Worm (Caenorhabditis elegans) whole organism, L1 larva: ENCODE results near the gene srz-90.

Source experiments
- aha-1 ChIP-seq: fragments of 150-350 bp; optimal IDR thresholded peaks from 2 replicates; lab custom pipeline; 2014; ENCODE audit warnings: missing biosample characterization, missing genetic modification characterization
- dpl-1 ChIP-seq, 3 experiments: fragments of 150-350 bp in 2 of 3; sonication (generic microtip) in 1 of 3; optimal IDR thresholded peaks; 2 replicates each; lab custom pipeline; 2014 to 2017; ENCODE audit warnings: missing biosample characterization in 3 of 3, missing genetic modification characterization in 3 of 3, missing genetic modification reagents in 3 of 3
- lin-13 ChIP-seq: fragments of 150-350 bp; optimal IDR thresholded peaks from 2 replicates; lab custom pipeline; 2014; ENCODE audit warnings: missing biosample characterization, missing genetic modification reagents, missing genetic modification characterization
- lsy-2 ChIP-seq, 2 experiments: fragments of 150-350 bp; optimal IDR thresholded peaks; 2 replicates each; lab custom pipeline; 2014; ENCODE audit warnings: missing biosample characterization in 2 of 2, missing genetic modification characterization in 2 of 2
- mdl-1 ChIP-seq, 2 experiments: fragments of 150-350 bp; optimal IDR thresholded peaks; 2 replicates each; lab custom pipeline; 2014 to 2017; ENCODE audit warnings: missing biosample characterization in 2 of 2, missing genetic modification characterization in 2 of 2, inconsistent platforms in 1 of 2
- nhr-11 ChIP-seq: fragments of 150-350 bp; optimal IDR thresholded peaks from 2 replicates; lab custom pipeline; 2014; ENCODE audit warnings: missing biosample characterization, missing genetic modification characterization
- nhr-12 ChIP-seq: sonication (generic microtip); optimal IDR thresholded peaks from 2 replicates; lab custom pipeline; 2017; ENCODE audit warnings: missing biosample characterization, missing genetic modification characterization
- nhr-28 ChIP-seq: fragments of 150-350 bp; optimal IDR thresholded peaks from 2 replicates; lab custom pipeline; 2014; ENCODE audit warnings: missing biosample characterization, missing genetic modification characterization
- pqm-1 ChIP-seq: sonication (generic microtip); optimal IDR thresholded peaks from 3 replicates; lab custom pipeline; 2017; ENCODE audit warnings: missing biosample characterization, missing genetic modification characterization
- unc-130 ChIP-seq: fragments of 150-350 bp; optimal IDR thresholded peaks from 2 replicates; lab custom pipeline; 2017; ENCODE audit warnings: missing biosample characterization, missing genetic modification characterization, inconsistent platforms
- unc-62 ChIP-seq: fragments of 150-350 bp; optimal IDR thresholded peaks from 2 replicates; lab custom pipeline; 2014; ENCODE audit warnings: missing biosample characterization, missing genetic modification reagents, missing genetic modification characterization
- unc-86 ChIP-seq: sonication (generic microtip); optimal IDR thresholded peaks from 2 replicates; lab custom pipeline; 2016; ENCODE audit warnings: missing genetic modification characterization, missing compliant biosample characterization
- xbp-1 ChIP-seq: sonication (generic microtip); optimal IDR thresholded peaks from 2 replicates; lab custom pipeline; 2016; ENCODE audit warnings: missing genetic modification characterization, missing compliant biosample characterization

ce11 chrV:17558946-17559345 is 31.1 kb downstream of the srz-90 start, which contains the start of gene fbxa-172:
- TF ChIP-seq nhr-28 (tag; lab: Kevin White, UChicago) (no peak), lsy-2 (tag; optimal IDR thresholded peaks at IDR 0.05; lab: Kevin White, UChicago) (no peak), pqm-1 (no peak), aha-1 (no peak), unc-86 (tag; lab: Kevin White, UChicago) (no peak), unc-62 (GFP tag; lab: Kevin White, UChicago) (no peak), mdl-1 (tag; optimal IDR thresholded peaks at IDR 0.05; lab: Kevin White, UChicago) (no peak), xbp-1 (tag; lab: Kevin White, UChicago) (no peak), nhr-12 (no peak), unc-130 (no peak), lin-13 (GFP tag; lab: Kevin White, UChicago) (no peak), nhr-11 (no peak), dpl-1 (GFP tag; optimal IDR thresholded peaks at IDR 0.05; lab: Kevin White, UChicago) (no peak)
